Fruit fly (Drosophila melanogaster) whole organism, embryonic: ENCODE measurements around the gene Ser7.

Experiments used
- Asciz ChIP-seq: fragments of 200-800 bp; sonication (Bioruptor generic); optimal IDR thresholded peaks from 2 replicates; lab custom pipeline; 2017; ENCODE audit warnings: missing biosample characterization, mild to moderate bottlenecking, missing genetic modification characterization, missing genetic modification reagents
- Atf3 ChIP-seq: fragments of 200-800 bp; sonication (Bioruptor generic); optimal IDR thresholded peaks from 3 replicates; lab custom pipeline; 2016; ENCODE audit warnings: missing biosample characterization, missing genetic modification characterization
- B-H2 ChIP-seq: fragments of 200-800 bp; sonication (Bioruptor generic); optimal IDR thresholded peaks from 2 replicates; lab custom pipeline; 2018; ENCODE audit warnings: missing biosample characterization, mild to moderate bottlenecking, missing genetic modification characterization
- C15 ChIP-seq: fragments of 200-800 bp; sonication (Bioruptor generic); IDR thresholded peaks from 3 replicates; pipeline ENCODE4 v1.3.6; 2022; ENCODE audit warnings: missing biosample characterization, missing genetic modification characterization
- CG12071 ChIP-seq: fragments of 200-800 bp; sonication (Bioruptor generic); optimal IDR thresholded peaks from 3 replicates; lab custom pipeline; 2018; ENCODE audit warnings: missing biosample characterization, mild to moderate bottlenecking, missing genetic modification characterization
- CG12391 ChIP-seq: fragments of 200-800 bp; sonication (Bioruptor generic); optimal IDR thresholded peaks from 3 replicates; lab custom pipeline; 2018; ENCODE audit warnings: missing biosample characterization, mild to moderate bottlenecking, missing genetic modification characterization, moderate library complexity
- CG12769 ChIP-seq: fragments of 200-800 bp; sonication (Bioruptor generic); optimal IDR thresholded peaks from 2 replicates; lab custom pipeline; 2019; ENCODE audit warnings: missing biosample characterization, mild to moderate bottlenecking, missing genetic modification characterization, moderate library complexity
- CG13123 ChIP-seq: fragments of 200-800 bp; sonication (Bioruptor generic); optimal IDR thresholded peaks from 2 replicates; lab custom pipeline; 2016; ENCODE audit warnings: missing biosample characterization, missing genetic modification characterization
- CG13894 ChIP-seq: fragments of 200-800 bp; sonication (Bioruptor generic); optimal IDR thresholded peaks from 3 replicates; lab custom pipeline; 2018; ENCODE audit warnings: missing biosample characterization, mild to moderate bottlenecking, missing genetic modification characterization, moderate library complexity
- CG14710 ChIP-seq: fragments of 200-800 bp; sonication (Bioruptor generic); optimal IDR thresholded peaks from 3 replicates; lab custom pipeline; 2019; ENCODE audit warnings: missing biosample characterization, mild to moderate bottlenecking, missing genetic modification characterization, moderate library complexity
- CG15514 ChIP-seq: fragments of 200-800 bp; sonication (Bioruptor generic); optimal IDR thresholded peaks from 3 replicates; lab custom pipeline; 2017; ENCODE audit warnings: missing biosample characterization, missing genetic modification characterization, mild to moderate bottlenecking, moderate library complexity, missing genetic modification reagents
- CG16813 ChIP-seq: fragments of 200-800 bp; sonication (Bioruptor generic); IDR thresholded peaks from 3 replicates; pipeline ENCODE4 v1.3.6; 2022; ENCODE audit warnings: missing biosample characterization, missing genetic modification characterization; ENCODE audit not compliant: partially characterized antibody
- CG17829 ChIP-seq: fragments of 200-800 bp; optimal IDR thresholded peaks from 2 replicates; lab custom pipeline; 2019; ENCODE audit warnings: missing biosample characterization, mild to moderate bottlenecking, missing genetic modification characterization, moderate library complexity
- CG2199 ChIP-seq: fragments of 200-800 bp; sonication (Bioruptor generic); IDR thresholded peaks from 3 replicates; pipeline ENCODE4 v1.3.6; 2022; ENCODE audit warnings: missing biosample characterization, missing genetic modification characterization
- CG30403 ChIP-seq: fragments of 200-800 bp; sonication (Bioruptor generic); optimal IDR thresholded peaks from 3 replicates; lab custom pipeline; 2016; ENCODE audit warnings: missing biosample characterization, missing genetic modification characterization
- CG32532 ChIP-seq: fragments of 200-800 bp; sonication (Bioruptor generic); IDR thresholded peaks from 2 replicates; pipeline ENCODE4 v1.3.6; 2022; ENCODE audit warnings: missing biosample characterization, missing genetic modification characterization
- CG33213 ChIP-seq: fragments of 200-800 bp; sonication (Bioruptor generic); optimal IDR thresholded peaks from 3 replicates; lab custom pipeline; 2016; ENCODE audit warnings: missing biosample characterization, missing genetic modification characterization
- CG4282 ChIP-seq: fragments of 200-800 bp; sonication (Bioruptor generic); optimal IDR thresholded peaks from 2 replicates; lab custom pipeline; 2016; ENCODE audit warnings: missing biosample characterization, missing genetic modification characterization
- CG4707 ChIP-seq: fragments of 200-800 bp; sonication (Bioruptor generic); optimal IDR thresholded peaks from 2 replicates; lab custom pipeline; 2018; ENCODE audit warnings: missing biosample characterization, mild to moderate bottlenecking, missing genetic modification characterization, moderate library complexity
- CG4820 ChIP-seq: fragments of 200-800 bp; sonication (Bioruptor generic); optimal IDR thresholded peaks from 3 replicates; lab custom pipeline; 2016; ENCODE audit warnings: missing biosample characterization, missing genetic modification characterization
- CG5180 ChIP-seq: fragments of 200-800 bp; sonication (Bioruptor generic); optimal IDR thresholded peaks from 3 replicates; lab custom pipeline; 2017; ENCODE audit warnings: missing biosample characterization, missing genetic modification characterization, mild to moderate bottlenecking, moderate library complexity, missing genetic modification reagents
- CG6791 ChIP-seq: fragments of 200-800 bp; sonication (Bioruptor generic); IDR thresholded peaks from 3 replicates; pipeline ENCODE4 v1.3.6; 2022; ENCODE audit warnings: missing biosample characterization, missing genetic modification characterization; ENCODE audit not compliant: partially characterized antibody
- CG8944 ChIP-seq: fragments of 200-800 bp; sonication (Bioruptor generic); optimal IDR thresholded peaks from 3 replicates; lab custom pipeline; 2016; ENCODE audit warnings: missing biosample characterization, missing genetic modification characterization
- CkIIα-i1 ChIP-seq: fragments of 200-800 bp; sonication (Bioruptor generic); IDR thresholded peaks from 2 replicates; pipeline ENCODE4 v1.3.6; 2022; ENCODE audit warnings: missing biosample characterization, missing genetic modification characterization
- Dbx ChIP-seq: fragments of 200-800 bp; sonication (Bioruptor generic); IDR thresholded peaks from 3 replicates; pipeline ENCODE4 v1.3.6; 2022; ENCODE audit warnings: missing biosample characterization, missing genetic modification characterization
- Deaf1 ChIP-seq: fragments of 200-800 bp; optimal IDR thresholded peaks from 3 replicates; lab custom pipeline; 2019; ENCODE audit warnings: missing biosample characterization, mild to moderate bottlenecking, missing genetic modification characterization, moderate library complexity
- GATAe ChIP-seq: fragments of 200-800 bp; sonication (Bioruptor generic); conservative IDR thresholded peaks from 2 replicates; pipeline ENCODE4 v1.3.6; 2022; ENCODE audit warnings: missing biosample characterization, missing genetic modification characterization
- Hey ChIP-seq: fragments of 200-800 bp; sonication (Bioruptor generic); optimal IDR thresholded peaks from 3 replicates; lab custom pipeline; 2018; ENCODE audit warnings: missing biosample characterization, mild to moderate bottlenecking, missing genetic modification characterization
- Lim3 ChIP-seq: fragments of 200-800 bp; sonication (Bioruptor generic); IDR thresholded peaks from 2 replicates; pipeline ENCODE4 v1.3.6; 2022; ENCODE audit warnings: missing biosample characterization, missing genetic modification characterization
- Mad ChIP-seq: fragments of 200-800 bp; sonication (Bioruptor generic); optimal IDR thresholded peaks from 2 replicates; lab custom pipeline; 2016; ENCODE audit warnings: missing biosample characterization, missing genetic modification characterization
- Nf-YB ChIP-seq: fragments of 200-800 bp; sonication (Bioruptor generic); optimal IDR thresholded peaks from 3 replicates; lab custom pipeline; 2019; ENCODE audit warnings: missing biosample characterization, mild to moderate bottlenecking, missing genetic modification characterization, moderate library complexity
- ase ChIP-seq: fragments of 200-800 bp; sonication (Bioruptor generic); IDR thresholded peaks from 3 replicates; pipeline ENCODE4 v1.3.6; 2022; ENCODE audit warnings: missing biosample characterization, missing genetic modification characterization
- bcd ChIP-seq: fragments of 200-800 bp; sonication (Bioruptor generic); optimal IDR thresholded peaks from 2 replicates; lab custom pipeline; 2017; ENCODE audit warnings: missing biosample characterization, mild to moderate bottlenecking, missing genetic modification characterization
- cato ChIP-seq: fragments of 200-800 bp; sonication (Bioruptor generic); optimal IDR thresholded peaks from 2 replicates; lab custom pipeline; 2016; ENCODE audit warnings: missing biosample characterization, missing genetic modification characterization, borderline replicate concordance
- cg ChIP-seq: fragments of 200-800 bp; sonication (Bioruptor generic); optimal IDR thresholded peaks from 3 replicates; lab custom pipeline; 2019; ENCODE audit warnings: missing biosample characterization, mild to moderate bottlenecking, missing genetic modification characterization, moderate library complexity
- corto ChIP-seq: fragments of 200-800 bp; sonication (Bioruptor generic); optimal IDR thresholded peaks from 2 replicates; lab custom pipeline; 2016; ENCODE audit warnings: missing biosample characterization, mild to moderate bottlenecking, missing genetic modification characterization, moderate library complexity
- hkb ChIP-seq, 2 experiments: fragments of 200-800 bp in 1 of 2; fragments of >200 bp in 1 of 2; sonication (Bioruptor generic) in 1 of 2; IDR thresholded peaks in 1 of 2; optimal IDR thresholded peaks in 1 of 2; 2 replicates each; pipeline versions ENCODE4 v1.3.6 to Lab custom; 2017 to 2022; ENCODE audit warnings: missing biosample characterization in 1 of 2, missing genetic modification characterization in 1 of 2
- knrl ChIP-seq: fragments of 200-800 bp; sonication (Bioruptor generic); IDR thresholded peaks from 3 replicates; pipeline ENCODE4 v1.3.6; 2022; ENCODE audit warnings: missing biosample characterization, missing genetic modification characterization; ENCODE audit not compliant: partially characterized antibody
- lab ChIP-seq: fragments of 200-800 bp; sonication (Bioruptor generic); optimal IDR thresholded peaks from 3 replicates; lab custom pipeline; 2017; ENCODE audit warnings: missing biosample characterization, missing genetic modification characterization, mild to moderate bottlenecking, moderate library complexity, missing genetic modification reagents
- lola ChIP-seq, 3 experiments: fragments of >200 bp in 2 of 3; fragments of 200-800 bp in 1 of 3; sonication (Bioruptor generic) in 1 of 3; optimal IDR thresholded peaks; 2 replicates each; lab custom pipeline; 2017 to 2019; ENCODE audit warnings: missing biosample characterization in 3 of 3, missing genetic modification characterization in 3 of 3, mild to moderate bottlenecking in 1 of 3, moderate library complexity in 1 of 3
- p53 ChIP-seq: fragments of 200-800 bp; sonication (Bioruptor generic); optimal IDR thresholded peaks from 2 replicates; lab custom pipeline; 2016; ENCODE audit warnings: missing biosample characterization, missing genetic modification characterization
- pzg ChIP-seq: fragments of 200-800 bp; sonication (Bioruptor generic); optimal IDR thresholded peaks from 3 replicates; lab custom pipeline; 2018; ENCODE audit warnings: missing biosample characterization, mild to moderate bottlenecking, missing genetic modification characterization, moderate library complexity
- run ChIP-seq: fragments of 200-800 bp; sonication (Bioruptor generic); optimal IDR thresholded peaks from 3 replicates; lab custom pipeline; 2018; ENCODE audit warnings: missing biosample characterization, mild to moderate bottlenecking, missing genetic modification characterization
- salm ChIP-seq: fragments of 200-800 bp; sonication (Bioruptor generic); optimal IDR thresholded peaks from 2 replicates; lab custom pipeline; 2018; ENCODE audit warnings: missing biosample characterization, mild to moderate bottlenecking, missing genetic modification characterization
- sim ChIP-seq: fragments of 200-800 bp; sonication (Bioruptor generic); IDR thresholded peaks from 2 replicates; pipeline ENCODE4 v1.3.6; 2022; ENCODE audit warnings: missing biosample characterization, missing genetic modification characterization
- sisA ChIP-seq: fragments of 200-800 bp; sonication (Bioruptor generic); IDR thresholded peaks from 2 replicates; pipeline ENCODE4 v1.3.6; 2022; ENCODE audit warnings: missing biosample characterization, missing genetic modification characterization
- slp2 ChIP-seq: fragments of 200-800 bp; sonication (Bioruptor generic); optimal IDR thresholded peaks from 2 replicates; lab custom pipeline; 2016; ENCODE audit warnings: missing biosample characterization, missing genetic modification characterization
- sug ChIP-seq: fragments of 200-800 bp; optimal IDR thresholded peaks from 2 replicates; lab custom pipeline; 2019; ENCODE audit warnings: missing biosample characterization, mild to moderate bottlenecking, missing genetic modification characterization, moderate library complexity
- tin ChIP-seq: fragments of 200-800 bp; sonication (Bioruptor generic); optimal IDR thresholded peaks from 3 replicates; lab custom pipeline; 2016; ENCODE audit warnings: missing biosample characterization, missing genetic modification characterization

Ser7 gene

dm6 chrX:9868510-9869248 lies 3.6 kb downstream of the Ser7 start, which contains the start of gene CG45060 (continued):
- no peak for TF ChIP-seq hkb (optimal IDR thresholded peaks at IDR 0.05; lab: Kevin White, UChicago)
- TF ChIP-seq hkb (GFP tag; IDR thresholded peaks at IDR 0.05; lab: Robert Waterston, UW) = no peak
- no peak for TF ChIP-seq CG6791
- no peak for TF ChIP-seq slp2 (GFP tag; lab: Kevin White, UChicago)
- no peak for TF ChIP-seq CkIIα-i1
- peak; percentile 85 for TF ChIP-seq CG12769 (tag; lab: Kevin White, UChicago)
- TF ChIP-seq CG4707 (GFP tag; lab: Kevin White, UChicago) = no peak
- TF ChIP-seq Lim3 (GFP tag; lab: Robert Waterston, UW) = no peak
- TF ChIP-seq Asciz (GFP tag; lab: Kevin White, UChicago) = no peak
- no peak for TF ChIP-seq lola (GFP tag; optimal IDR thresholded peaks at IDR 0.05; lab: Kevin White, UChicago)
- TF ChIP-seq CG5180 = no peak
- TF ChIP-seq CG12391 (tag; lab: Kevin White, UChicago) = no peak
- TF ChIP-seq p53 (GFP tag; lab: Kevin White, UChicago) = no peak
- no peak for TF ChIP-seq Mad (GFP tag; lab: Kevin White, UChicago)
- no peak for TF ChIP-seq Dbx
- TF ChIP-seq Nf-YB (GFP tag; lab: Kevin White, UChicago) = peak; percentile 82
- TF ChIP-seq CG33213 (GFP tag; lab: Kevin White, UChicago) = no peak
- TF ChIP-seq knrl (GFP tag; lab: Robert Waterston, UW) = no peak
- TF ChIP-seq CG30403 = no peak
- TF ChIP-seq cg = peak; percentile 32
- no peak for TF ChIP-seq pzg (GFP tag; lab: Kevin White, UChicago)
- no peak for TF ChIP-seq CG13123 (GFP tag; lab: Kevin White, UChicago)
- TF ChIP-seq lab = peak; percentile 9
- no peak for TF ChIP-seq cato (GFP tag; lab: Kevin White, UChicago)
- no peak for TF ChIP-seq Atf3 (GFP tag; lab: Kevin White, UChicago)
- no peak for TF ChIP-seq CG2199
- no peak for TF ChIP-seq tin (GFP tag; lab: Kevin White, UChicago)
- no peak for TF ChIP-seq sisA (GFP tag; lab: Robert Waterston, UW)
- no peak for TF ChIP-seq B-H2 (GFP tag; lab: Kevin White, UChicago)
- TF ChIP-seq corto (GFP tag; lab: Kevin White, UChicago) = no peak
- TF ChIP-seq run (tag; lab: Kevin White, UChicago) = no peak
- TF ChIP-seq bcd (GFP tag; lab: Kevin White, UChicago) = no peak
- no peak for TF ChIP-seq C15 (GFP tag; lab: Robert Waterston, UW)
- no peak for TF ChIP-seq CG13894
- TF ChIP-seq CG4282 (GFP tag; lab: Kevin White, UChicago) = no peak
- no peak for TF ChIP-seq CG16813
- TF ChIP-seq ase (GFP tag; lab: Robert Waterston, UW) = no peak
- TF ChIP-seq CG14710 (tag; lab: Kevin White, UChicago) = no peak
- no peak for TF ChIP-seq CG4820 (GFP tag; lab: Kevin White, UChicago)
- peak; percentile 91 for TF ChIP-seq Hey (tag; lab: Kevin White, UChicago)
- no peak for TF ChIP-seq sim (GFP tag; lab: Robert Waterston, UW)
- peak; percentile 95 for TF ChIP-seq sug (tag; lab: Kevin White, UChicago)
- TF ChIP-seq CG17829 (tag; lab: Kevin White, UChicago) = no peak
- TF ChIP-seq salm (tag; lab: Kevin White, UChicago) = no peak
- TF ChIP-seq CG32532 (GFP tag; lab: Robert Waterston, UW) = peak; percentile 30; the same call in 1 of the 2 replicates
- peak; percentile 91 for TF ChIP-seq GATAe (GFP tag; lab: Robert Waterston, UW)
- TF ChIP-seq Deaf1 (tag; lab: Kevin White, UChicago) = peak; percentile 85
- peak; percentile 7 for TF ChIP-seq CG15514 (GFP tag; lab: Kevin White, UChicago)
- no peak for TF ChIP-seq CG8944
- peak; percentile 24 for TF ChIP-seq CG12071
